Worm (Caenorhabditis elegans) whole organism, late embryonic: ENCODE data around the gene aakg-1.

Experiments
- C08G9.2 ChIP-seq: sonication (generic microtip); optimal IDR thresholded peaks from 2 replicates; lab custom pipeline; 2016; ENCODE audit warnings: mild to moderate bottlenecking, missing genetic modification characterization, moderate library complexity, missing compliant biosample characterization
- C38D4.7 ChIP-seq: fragments of 200-800 bp; sonication (Bioruptor generic); optimal IDR thresholded peaks from 2 replicates; lab custom pipeline; 2018; ENCODE audit warnings: mild to moderate bottlenecking, missing genetic modification characterization, moderate library complexity, missing compliant biosample characterization
- F13H6.1 ChIP-seq: sonication (generic microtip); optimal IDR thresholded peaks from 2 replicates; lab custom pipeline; 2016; ENCODE audit warnings: missing genetic modification characterization, missing compliant biosample characterization
- K09A11.1 ChIP-seq: sonication (generic microtip); optimal IDR thresholded peaks from 2 replicates; lab custom pipeline; 2017; ENCODE audit warnings: antibody characterized with exemption, mild to moderate bottlenecking, missing genetic modification characterization, missing compliant biosample characterization; ENCODE audit not compliant: insufficient read depth
- T23F11.4 ChIP-seq: fragments of 200-800 bp; sonication (Bioruptor generic); optimal IDR thresholded peaks from 2 replicates; lab custom pipeline; 2018; ENCODE audit warnings: mild to moderate bottlenecking, missing genetic modification characterization, missing compliant biosample characterization
- ahr-1 ChIP-seq: sonication (generic microtip); optimal IDR thresholded peaks from 2 replicates; lab custom pipeline; 2016; ENCODE audit warnings: missing genetic modification characterization, missing compliant biosample characterization
- ama-1 ChIP-seq: fragments of 150-350 bp; optimal IDR thresholded peaks from 2 replicates; lab custom pipeline; 2014
- ceh-14 ChIP-seq: sonication (generic microtip); optimal IDR thresholded peaks from 2 replicates; lab custom pipeline; 2016; ENCODE audit warnings: missing genotype, missing genetic modification characterization, missing compliant biosample characterization
- ceh-18 ChIP-seq: sonication (generic microtip); optimal IDR thresholded peaks from 2 replicates; lab custom pipeline; 2016; ENCODE audit warnings: missing genetic modification characterization, missing compliant biosample characterization
- ceh-2 ChIP-seq: sonication (generic microtip); optimal IDR thresholded peaks from 2 replicates; lab custom pipeline; 2016; ENCODE audit warnings: missing genotype, missing genetic modification characterization, missing compliant biosample characterization
- ceh-22 ChIP-seq: sonication (generic microtip); optimal IDR thresholded peaks from 2 replicates; lab custom pipeline; 2017; ENCODE audit warnings: missing biosample characterization, missing genetic modification characterization
- ceh-31 ChIP-seq: sonication (generic microtip); optimal IDR thresholded peaks from 2 replicates; lab custom pipeline; 2016; ENCODE audit warnings: missing genetic modification characterization, missing compliant biosample characterization
- ceh-34 ChIP-seq: sonication (generic microtip); optimal IDR thresholded peaks from 2 replicates; lab custom pipeline; 2016; ENCODE audit warnings: mild to moderate bottlenecking, missing genetic modification characterization, missing compliant biosample characterization
- ceh-45 ChIP-seq: fragments of 200-800 bp; sonication (Bioruptor generic); IDR thresholded peaks from 2 replicates; pipeline ENCODE4 v1.3.6; 2022; ENCODE audit warnings: missing genetic modification reagents, missing genetic modification characterization, missing compliant biosample characterization
- ceh-6 ChIP-seq: fragments of 200-800 bp; sonication (Bioruptor generic); optimal IDR thresholded peaks from 2 replicates; lab custom pipeline; 2018; ENCODE audit warnings: mild to moderate bottlenecking, missing genetic modification characterization, missing compliant biosample characterization
- ceh-9 ChIP-seq: sonication (generic microtip); optimal IDR thresholded peaks from 2 replicates; lab custom pipeline; 2016; ENCODE audit warnings: mild to moderate bottlenecking, missing genetic modification characterization, inconsistent platforms, missing compliant biosample characterization
- che-1 ChIP-seq: sonication (generic microtip); optimal IDR thresholded peaks from 2 replicates; lab custom pipeline; 2016; ENCODE audit warnings: mild to moderate bottlenecking, missing genetic modification characterization, missing compliant biosample characterization
- dmd-4 ChIP-seq: sonication (generic microtip); optimal IDR thresholded peaks from 2 replicates; lab custom pipeline; 2016; ENCODE audit warnings: borderline replicate concordance, missing genetic modification characterization, missing compliant biosample characterization
- dve-1 ChIP-seq: sonication (generic microtip); optimal IDR thresholded peaks from 2 replicates; lab custom pipeline; 2017; ENCODE audit warnings: antibody characterized with exemption, mild to moderate bottlenecking, missing genetic modification characterization, missing compliant biosample characterization
- elt-2 ChIP-seq: sonication (generic microtip); optimal IDR thresholded peaks from 2 replicates; lab custom pipeline; 2016; ENCODE audit warnings: missing genetic modification reagents, missing genetic modification characterization, missing compliant biosample characterization
- ets-4 ChIP-seq: sonication (generic microtip); optimal IDR thresholded peaks from 2 replicates; lab custom pipeline; 2016; ENCODE audit warnings: missing genetic modification characterization, missing compliant biosample characterization
- eyg-1 ChIP-seq: sonication (generic microtip); optimal IDR thresholded peaks from 2 replicates; lab custom pipeline; 2016; ENCODE audit warnings: missing genotype, missing genetic modification characterization, missing compliant biosample characterization
- fax-1 ChIP-seq: sonication (generic microtip); optimal IDR thresholded peaks from 2 replicates; lab custom pipeline; 2016; ENCODE audit warnings: missing genotype, missing genetic modification characterization, missing compliant biosample characterization
- fkh-6 ChIP-seq: sonication (generic microtip); optimal IDR thresholded peaks from 2 replicates; lab custom pipeline; 2016; ENCODE audit warnings: missing genetic modification characterization, missing compliant biosample characterization
- hlh-15 ChIP-seq: sonication (generic microtip); optimal IDR thresholded peaks from 2 replicates; lab custom pipeline; 2016; ENCODE audit warnings: missing genetic modification characterization, missing compliant biosample characterization
- hlh-30 ChIP-seq: sonication (generic microtip); optimal IDR thresholded peaks from 2 replicates; lab custom pipeline; 2017; ENCODE audit warnings: antibody characterized with exemption, missing genetic modification characterization, missing compliant biosample characterization; ENCODE audit not compliant: insufficient read depth
- hlh-6 ChIP-seq: sonication (generic microtip); optimal IDR thresholded peaks from 2 replicates; lab custom pipeline; 2016; ENCODE audit warnings: missing genotype, missing genetic modification characterization, missing compliant biosample characterization
- lim-6 ChIP-seq: sonication (generic microtip); optimal IDR thresholded peaks from 2 replicates; lab custom pipeline; 2016; ENCODE audit warnings: missing genetic modification characterization, missing compliant biosample characterization
- lin-11 ChIP-seq: fragments of 200-800 bp; sonication (Bioruptor generic); optimal IDR thresholded peaks from 2 replicates; lab custom pipeline; 2018; ENCODE audit warnings: mild to moderate bottlenecking, missing genetic modification characterization, missing compliant biosample characterization
- mec-3 ChIP-seq: sonication (generic microtip); optimal IDR thresholded peaks from 2 replicates; lab custom pipeline; 2016; ENCODE audit warnings: borderline replicate concordance, missing genetic modification characterization, missing compliant biosample characterization
- nfya-1 ChIP-seq: sonication (generic microtip); optimal IDR thresholded peaks from 2 replicates; lab custom pipeline; 2017; ENCODE audit warnings: missing genetic modification characterization, mild to moderate bottlenecking, missing compliant biosample characterization, antibody characterized with exemption, moderate library complexity
- nhr-11 ChIP-seq: fragments of 150-350 bp; optimal IDR thresholded peaks from 2 replicates; lab custom pipeline; 2014; ENCODE audit warnings: missing biosample characterization, missing genetic modification characterization
- nhr-232 ChIP-seq: sonication (generic microtip); optimal IDR thresholded peaks from 2 replicates; lab custom pipeline; 2016; ENCODE audit warnings: missing genetic modification characterization, missing compliant biosample characterization
- npax-4 ChIP-seq: sonication (generic microtip); optimal IDR thresholded peaks from 2 replicates; lab custom pipeline; 2016; ENCODE audit warnings: missing genetic modification characterization, missing compliant biosample characterization
- pag-3 ChIP-seq: sonication (generic microtip); optimal IDR thresholded peaks from 2 replicates; lab custom pipeline; 2016; ENCODE audit warnings: missing compliant biosample characterization, missing genetic modification characterization, borderline replicate concordance
- pat-9 ChIP-seq: fragments of 200-800 bp; sonication (Bioruptor generic); optimal IDR thresholded peaks from 2 replicates; lab custom pipeline; 2018; ENCODE audit warnings: mild to moderate bottlenecking, missing genetic modification characterization, moderate library complexity, missing compliant biosample characterization
- pros-1 ChIP-seq: fragments of 150-350 bp; optimal IDR thresholded peaks from 2 replicates; lab custom pipeline; 2014; ENCODE audit warnings: missing biosample characterization, missing genetic modification reagents, missing genetic modification characterization
- ref-2 ChIP-seq: sonication (generic microtip); optimal IDR thresholded peaks from 2 replicates; lab custom pipeline; 2016; ENCODE audit warnings: missing genetic modification characterization, missing compliant biosample characterization
- rnt-1 ChIP-seq: sonication (generic microtip); optimal IDR thresholded peaks from 2 replicates; lab custom pipeline; 2016; ENCODE audit warnings: missing genetic modification characterization, missing compliant biosample characterization
- sox-2 ChIP-seq: fragments of 200-800 bp; sonication (Bioruptor generic); IDR thresholded peaks from 2 replicates; pipeline ENCODE4 v1.3.6; 2022; ENCODE audit warnings: missing genetic modification reagents, missing genetic modification characterization, missing compliant biosample characterization
- ttx-3 ChIP-seq: sonication (generic microtip); optimal IDR thresholded peaks from 2 replicates; lab custom pipeline; 2016; ENCODE audit warnings: missing genetic modification reagents, missing genetic modification characterization, missing compliant biosample characterization
- unc-3 ChIP-seq, 2 experiments: fragments of 200-800 bp in 1 of 2; sonication (Bioruptor generic) in 1 of 2; sonication (generic microtip) in 1 of 2; conservative IDR thresholded peaks in 1 of 2; optimal IDR thresholded peaks in 1 of 2; 2 replicates each; pipeline versions ENCODE4 v1.3.6 to Lab custom; 2016 to 2022; ENCODE audit warnings: missing compliant biosample characterization in 2 of 2, missing genetic modification characterization in 2 of 2, missing genetic modification reagents in 1 of 2
- unc-42 ChIP-seq: sonication (generic microtip); optimal IDR thresholded peaks from 2 replicates; lab custom pipeline; 2016; ENCODE audit warnings: missing genotype, missing genetic modification characterization, missing compliant biosample characterization
- unc-55 ChIP-seq: sonication (generic microtip); optimal IDR thresholded peaks from 2 replicates; lab custom pipeline; 2017; ENCODE audit warnings: missing biosample characterization, missing genetic modification reagents, missing genetic modification characterization
- unc-86 ChIP-seq: sonication (generic microtip); optimal IDR thresholded peaks from 2 replicates; lab custom pipeline; 2016; ENCODE audit warnings: missing genetic modification characterization, missing compliant biosample characterization
- zip-5 ChIP-seq: sonication (generic microtip); optimal IDR thresholded peaks from 2 replicates; lab custom pipeline; 2016; ENCODE audit warnings: missing genetic modification characterization, missing compliant biosample characterization
- ztf-16 ChIP-seq: sonication (generic microtip); optimal IDR thresholded peaks from 2 replicates; lab custom pipeline; 2017; ENCODE audit warnings: missing genetic modification characterization, missing compliant biosample characterization

aakg-1 gene

DNA sequence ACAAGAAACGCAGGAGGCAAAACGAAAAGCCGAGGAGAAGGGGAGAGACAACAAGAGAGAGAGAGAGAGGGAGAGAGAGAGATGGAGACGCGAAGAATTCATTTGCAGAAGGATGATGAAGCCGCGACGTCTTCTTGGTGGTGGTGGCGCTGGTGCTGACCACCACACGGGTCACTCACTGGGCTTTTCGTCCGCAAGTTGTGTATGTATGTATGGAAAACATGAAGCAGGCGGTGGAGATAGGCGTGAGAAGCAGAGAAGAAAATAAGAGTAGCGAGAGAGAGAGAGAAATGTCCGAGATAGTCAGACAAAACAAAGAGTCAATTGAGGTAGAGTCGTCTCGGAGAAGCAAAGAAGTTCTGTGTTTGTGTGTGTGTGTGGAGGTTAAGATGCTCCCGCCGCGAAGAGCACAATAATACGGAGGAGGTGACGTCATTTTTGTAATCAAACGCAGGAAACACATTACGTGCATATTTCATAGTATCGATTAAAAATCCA, 17.1 kb downstream of the aakg-1 start (continued):
- TF ChIP-seq npax-4 (no peak), ttx-3 (tag; lab: Kevin White, UChicago) (no peak), ceh-14 (tag; lab: Kevin White, UChicago) (peak; percentile 76), K09A11.1 (tag; lab: Kevin White, UChicago) (no peak), ets-4 (tag; lab: Kevin White, UChicago) (peak; percentile 28), unc-86 (tag; lab: Kevin White, UChicago) (no peak), unc-42 (tag; lab: Kevin White, UChicago) (peak; percentile 84), dmd-4 (no peak), F13H6.1 (tag; lab: Kevin White, UChicago) (peak; percentile 97), ceh-22 (tag; lab: Kevin White, UChicago) (no peak), dve-1 (tag; lab: Kevin White, UChicago) (peak; percentile 14), ceh-34 (tag; lab: Kevin White, UChicago) (peak; percentile 70), hlh-6 (tag; lab: Kevin White, UChicago) (no peak), nfya-1 (tag; lab: Kevin White, UChicago) (peak; percentile 56), ceh-45 (GFP tag; lab: Robert Waterston, UW) (no peak), hlh-30 (tag; lab: Kevin White, UChicago) (no peak), mec-3 (tag; lab: Kevin White, UChicago) (peak; percentile 70), ceh-6 (GFP tag; lab: Kevin White, UChicago) (no peak), elt-2 (no peak), ama-1 (lab: Kevin White, UChicago) (no peak), nhr-11 (tag; lab: Kevin White, UChicago) (no peak), C38D4.7 (GFP tag; lab: Kevin White, UChicago) (no peak), zip-5 (no peak), lim-6 (tag; lab: Kevin White, UChicago) (no peak), ceh-31 (peak; percentile 89), unc-55 (GFP tag; lab: Kevin White, UChicago) (peak; percentile 35)

- TF ChIP-seq nhr-11 (tag; lab: Kevin White, UChicago) (no peak), C08G9.2 (tag; lab: Kevin White, UChicago) (no peak), che-1 (tag; lab: Kevin White, UChicago) (no peak), unc-3 (GFP tag; conservative IDR thresholded peaks at IDR 0.05; lab: Robert Waterston, UW) (no peak), unc-3 (tag; optimal IDR thresholded peaks at IDR 0.05; lab: Kevin White, UChicago) (peak; percentile 38), nhr-232 (no peak), fkh-6 (tag; lab: Kevin White, UChicago) (no peak), ama-1 (lab: Kevin White, UChicago) (no peak), K09A11.1 (tag; lab: Kevin White, UChicago) (no peak), ceh-2 (tag; lab: Kevin White, UChicago) (no peak), sox-2 (GFP tag; lab: Robert Waterston, UW) (no peak), C38D4.7 (GFP tag; lab: Kevin White, UChicago) (no peak), unc-42 (tag; lab: Kevin White, UChicago) (peak; percentile 62), ttx-3 (tag; lab: Kevin White, UChicago) (no peak), ceh-18 (tag; lab: Kevin White, UChicago) (peak; percentile 72), zip-5 (no peak), ahr-1 (tag; lab: Kevin White, UChicago) (no peak), ceh-34 (tag; lab: Kevin White, UChicago) (peak; percentile 51), ztf-16 (tag; lab: Kevin White, UChicago) (no peak), ref-2 (tag; lab: Kevin White, UChicago) (no peak), rnt-1 (tag; lab: Kevin White, UChicago) (no peak), pat-9 (tag; lab: Kevin White, UChicago) (no peak), ceh-22 (tag; lab: Kevin White, UChicago) (no peak), lin-11 (tag; lab: Kevin White, UChicago) (no peak), ceh-45 (GFP tag; lab: Robert Waterston, UW) (no peak), dmd-4 (no peak), pag-3 (tag; lab: Kevin White, UChicago) (no peak), pros-1 (tag; lab: Kevin White, UChicago) (no peak), T23F11.4 (no peak), eyg-1 (no peak), elt-2 (no peak), ceh-9 (tag; lab: Kevin White, UChicago) (no peak), hlh-15 (no peak), ceh-14 (tag; lab: Kevin White, UChicago) (no peak), lim-6 (tag; lab: Kevin White, UChicago) (no peak), fax-1 (tag; lab: Kevin White, UChicago) (no peak), F13H6.1 (tag; lab: Kevin White, UChicago) (no peak), unc-86 (tag; lab: Kevin White, UChicago) (no peak), ceh-31 (peak; percentile 20), hlh-6 (tag; lab: Kevin White, UChicago) (no peak)
Observed at ce11 chrIII:12556104-12556503, 19.1 kb downstream of the aakg-1 start.
